Worm (Caenorhabditis elegans) whole organism, mixed stage, embryonic: ENCODE results near the gene F43D2.7.

ENCODE experiments used
- elt-3 ChIP-seq: fragments of 150-350 bp; optimal IDR thresholded peaks from 2 replicates; lab custom pipeline; 2014; ENCODE audit warnings: missing biosample characterization, missing genetic modification characterization
- lsy-2 ChIP-seq: fragments of 150-350 bp; optimal IDR thresholded peaks from 2 replicates; lab custom pipeline; 2014; ENCODE audit warnings: missing biosample characterization, missing genetic modification characterization
- snpc-4 ChIP-seq: fragments of 150-350 bp; optimal IDR thresholded peaks from 2 replicates; lab custom pipeline; 2014; ENCODE audit warnings: missing biosample characterization, missing genetic modification characterization

DNA sequence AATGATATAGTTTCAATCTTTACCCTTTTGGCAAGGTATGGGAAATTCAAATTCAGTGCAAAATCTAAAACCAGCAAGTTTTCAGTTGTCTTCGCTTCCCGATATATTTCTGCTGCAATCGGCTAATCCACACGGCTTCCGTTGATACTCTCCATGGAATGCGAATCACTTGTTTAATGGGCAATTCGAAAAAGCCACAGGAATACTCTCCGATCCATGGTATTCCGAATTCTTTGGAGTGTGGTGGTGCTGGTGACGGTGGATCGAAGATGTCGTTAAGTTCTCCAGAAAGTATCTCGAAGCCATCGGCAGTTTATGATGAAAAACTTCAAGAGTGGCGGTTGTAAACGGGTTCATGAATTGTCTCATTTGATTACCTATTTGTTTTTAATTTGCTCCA is 43.3 kb upstream of the F43D2.7 start:
- no peak for TF ChIP-seq elt-3 (tag; lab: Kevin White, UChicago)
- no peak for TF ChIP-seq snpc-4 (tag; lab: Kevin White, UChicago)
- no peak for TF ChIP-seq lsy-2 (tag; lab: Kevin White, UChicago)
